Worm (Caenorhabditis elegans): ENCODE measurements around the gene F48G7.10.

The F48G7.10 gene

DNA sequence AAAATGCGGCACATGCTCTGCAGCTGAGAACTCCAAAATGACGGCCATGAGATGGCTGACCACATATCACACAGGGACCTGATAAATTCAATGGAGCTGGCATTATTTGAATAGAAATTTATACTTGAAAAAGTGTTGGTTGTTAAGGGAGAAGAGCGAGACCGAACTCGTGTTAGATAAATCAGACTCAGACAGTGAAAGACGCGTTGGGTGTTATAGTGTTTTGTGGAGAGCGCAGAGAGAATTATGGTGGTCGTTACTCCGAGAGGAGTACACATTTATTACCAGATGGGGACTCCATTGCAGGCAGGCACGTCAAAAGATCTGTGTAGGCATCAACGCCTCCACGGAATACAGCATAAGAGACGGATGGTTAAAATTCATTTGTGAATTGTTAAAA, 8.0 kb upstream of the F48G7.10 start, which contains the start of gene nhr-190:
Gene nhr-190, minus strand, starts transcription at position 175 of the 400 bp plus-strand sequence.
- no peak for TF ChIP-seq ZK185.1 (tag; optimal IDR thresholded peaks at IDR 0.05; ENCODE audit: poor library complexity, severe bottlenecking)
- TF ChIP-seq T07F8.4 (tag; optimal IDR thresholded peaks at IDR 0.05) = no peak
- TF ChIP-seq ztf-25 (GFP tag; IDR thresholded peaks at IDR 0.05) = no peak
- TF ChIP-seq attf-5 (GFP tag; optimal IDR thresholded peaks at IDR 0.05) = peak; percentile 16
- TF ChIP-seq hmg-1.2 (GFP tag; IDR thresholded peaks at IDR 0.05) = peak; percentile 66; the same call in 1 of the 2 replicates
- TF ChIP-seq aptf-2 (GFP tag; conservative IDR thresholded peaks at IDR 0.05) = no peak
- no peak for TF ChIP-seq somi-1 (GFP tag; optimal IDR thresholded peaks at IDR 0.05)
- TF ChIP-seq F57A8.1 (GFP tag; optimal IDR thresholded peaks at IDR 0.05) = no peak
- TF ChIP-seq Y56A3A.18 (GFP tag; IDR thresholded peaks at IDR 0.05) = no peak
- no peak for TF ChIP-seq egl-44 (GFP tag; IDR thresholded peaks at IDR 0.05)

DNA sequence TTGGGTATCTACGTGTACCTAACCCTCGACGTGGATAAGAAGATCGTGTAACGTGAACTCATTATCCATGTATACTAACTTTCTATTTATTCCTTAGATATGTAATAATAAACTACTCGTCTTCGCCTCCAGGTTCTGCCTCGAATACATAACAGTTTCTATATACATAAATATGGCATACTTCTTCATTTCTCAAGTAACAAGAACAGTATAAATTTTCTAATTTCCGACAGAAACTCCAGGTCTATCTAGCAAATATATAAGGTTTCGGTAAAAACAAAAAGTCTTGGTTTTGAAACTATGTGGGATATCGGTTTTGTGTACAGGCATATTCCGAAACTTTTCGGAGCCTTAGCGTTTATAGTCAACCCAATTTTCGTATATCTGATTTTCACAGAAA, 3.6 kb upstream of the F48G7.10 start, which contains the start of gene srj-37:
Gene srj-37, plus strand, starts transcription at position 301 of the 400 bp plus-strand sequence.
- TF ChIP-seq B0336.3 (GFP tag; IDR thresholded peaks at IDR 0.05) = no peak
- no peak for TF ChIP-seq hmg-1.2 (GFP tag; IDR thresholded peaks at IDR 0.05)
- no peak for TF ChIP-seq let-526 (GFP tag; IDR thresholded peaks at IDR 0.05)
- no peak for TF ChIP-seq ceh-40 (GFP tag; IDR thresholded peaks at IDR 0.05)
- no peak for TF ChIP-seq egl-18 (GFP tag; IDR thresholded peaks at IDR 0.05)
- TF ChIP-seq F33H1.4 (GFP tag; IDR thresholded peaks at IDR 0.05) = no peak
- no peak for TF ChIP-seq madf-6 (GFP tag; IDR thresholded peaks at IDR 0.05)
- TF ChIP-seq ceh-27 (GFP tag; optimal IDR thresholded peaks at IDR 0.05) = no peak
- TF ChIP-seq pha-4 (tag; optimal IDR thresholded peaks at IDR 0.05) = no peak
- TF ChIP-seq D2030.7 (GFP tag; IDR thresholded peaks at IDR 0.05) = no peak
- TF ChIP-seq gei-17 (GFP tag; optimal IDR thresholded peaks at IDR 0.05) = no peak
- no peak for TF ChIP-seq B0035.1 (tag; optimal IDR thresholded peaks at IDR 0.05)
- no peak for TF ChIP-seq Y56A3A.18 (GFP tag; IDR thresholded peaks at IDR 0.05)
- TF ChIP-seq nhr-27 (tag; optimal IDR thresholded peaks at IDR 0.05) = no peak
- no peak for TF ChIP-seq F23B12.7 (tag; optimal IDR thresholded peaks at IDR 0.05; ENCODE audit: insufficient read depth)
- no peak for TF ChIP-seq sea-2 (GFP tag; IDR thresholded peaks at IDR 0.05)
- no peak for TF ChIP-seq lin-26 (GFP tag; IDR thresholded peaks at IDR 0.05)
- TF ChIP-seq madf-3 (GFP tag; IDR thresholded peaks at IDR 0.05) = no peak
- TF ChIP-seq ceh-79 (tag; optimal IDR thresholded peaks at IDR 0.05) = no peak
- no peak for TF ChIP-seq unc-62 (GFP tag; optimal IDR thresholded peaks at IDR 0.05)

DNA sequence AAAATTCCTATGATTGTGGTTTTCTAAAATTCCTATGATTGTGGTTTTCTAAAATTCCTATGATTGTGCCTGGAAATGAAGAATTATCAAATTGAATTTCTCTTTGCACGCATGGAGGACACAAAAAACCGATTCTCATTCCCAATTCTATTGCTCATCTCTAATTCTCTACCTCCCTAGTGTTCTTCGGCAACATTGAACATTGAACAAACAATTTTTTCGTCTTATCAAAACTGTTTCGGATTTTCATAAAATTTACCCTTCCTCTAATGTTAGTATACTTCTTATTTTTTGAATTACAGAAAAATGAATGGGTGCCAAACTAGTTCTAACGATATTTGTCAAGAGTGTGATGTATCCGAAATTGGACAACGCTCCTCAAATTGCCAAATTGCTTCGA, 1.5 kb upstream of the F48G7.10 start, which contains the start of gene pals-31:
Gene pals-31, plus strand, starts transcription at position 301 of the 400 bp plus-strand sequence.
- TF ChIP-seq sptf-2 (GFP tag; optimal IDR thresholded peaks at IDR 0.05) (no peak), ztf-3 (GFP tag; optimal IDR thresholded peaks at IDR 0.05) (no peak), hmg-1.2 (GFP tag; IDR thresholded peaks at IDR 0.05) (no peak), K12H6.12 (tag; optimal IDR thresholded peaks at IDR 0.05) (no peak), F37B4.10 (GFP tag; IDR thresholded peaks at IDR 0.05) (no peak), nfyb-1 (GFP tag; IDR thresholded peaks at IDR 0.05) (no peak), ztf-28 (GFP tag; IDR thresholded peaks at IDR 0.05) (no peak), B0261.1 (tag; optimal IDR thresholded peaks at IDR 0.05) (no peak), cebp-2 (GFP tag; IDR thresholded peaks at IDR 0.05) (no peak), bed-2 (GFP tag; IDR thresholded peaks at IDR 0.05) (no peak), athp-1 (tag; optimal IDR thresholded peaks at IDR 0.05) (no peak), madf-8 (GFP tag; conservative IDR thresholded peaks at IDR 0.05) (no peak), tlf-1 (GFP tag; optimal IDR thresholded peaks at IDR 0.05) (no peak), sdz-38 (tag; optimal IDR thresholded peaks at IDR 0.05) (no peak), hmg-20 (GFP tag; IDR thresholded peaks at IDR 0.05) (no peak), efl-1 (GFP tag; optimal IDR thresholded peaks at IDR 0.05) (no peak), tbx-9 (tag; optimal IDR thresholded peaks at IDR 0.05; ENCODE audit: borderline replicate concordance) (no peak), ama-1 (optimal IDR thresholded peaks at IDR 0.05) (no peak), ama-1 (GFP tag; optimal IDR thresholded peaks at IDR 0.05) (no peak), snpc-1.1 (tag; optimal IDR thresholded peaks at IDR 0.05; ENCODE audit: insufficient read depth) (no peak), F23B12.7 (tag; optimal IDR thresholded peaks at IDR 0.05; ENCODE audit: insufficient read depth) (no peak)

Measured in whole organism, young adult.